Worm (Caenorhabditis elegans): ENCODE measurements around the gene Y39A1A.24.

- TF ChIP-seq syd-9 (tag; optimal IDR thresholded peaks at IDR 0.05), result no peak
- peak; percentile 90 for TF ChIP-seq unc-55 (GFP tag; optimal IDR thresholded peaks at IDR 0.05)
- peak; percentile 12 for TF ChIP-seq dve-1 (tag; optimal IDR thresholded peaks at IDR 0.05)
Observed at ce11 chrIII:10651634-10652033, 39.2 kb downstream of the Y39A1A.24 start.

All from whole organism, late embryonic.